Worm (Caenorhabditis elegans): ENCODE results near the gene acl-9.

acl-9 gene

DNA sequence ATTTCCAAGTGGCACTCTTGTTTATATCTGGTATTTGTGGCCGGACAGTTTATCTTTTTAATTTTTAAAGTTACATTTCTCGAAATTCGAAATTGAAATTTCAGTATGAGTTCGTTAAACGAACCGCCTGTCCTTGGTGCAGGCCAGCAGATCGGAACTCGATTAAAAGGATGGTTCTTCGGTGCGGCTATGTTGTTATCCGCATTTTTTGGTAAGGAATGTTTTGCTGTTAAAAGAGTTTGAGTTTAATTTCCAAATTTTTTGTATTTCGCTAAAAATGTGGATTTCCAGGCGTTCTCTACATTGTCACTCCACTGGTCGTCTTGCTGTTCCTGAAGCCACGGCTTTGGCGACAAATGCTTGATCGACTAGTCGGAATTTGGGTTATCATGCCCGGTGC lies at the start of gene acl-9:
Gene acl-9 (plus strand): TSS at position 105 of the 400 bp plus-strand sequence.
- TF ChIP-seq ttx-3 (tag; optimal IDR thresholded peaks at IDR 0.05) (no peak), ztf-16 (tag; optimal IDR thresholded peaks at IDR 0.05) (no peak), dve-1 (tag; optimal IDR thresholded peaks at IDR 0.05) (no peak), dmd-4 (tag; optimal IDR thresholded peaks at IDR 0.05; ENCODE audit: borderline replicate concordance) (no peak), ceh-14 (tag; optimal IDR thresholded peaks at IDR 0.05) (no peak), lim-6 (tag; optimal IDR thresholded peaks at IDR 0.05) (no peak), ceh-34 (tag; optimal IDR thresholded peaks at IDR 0.05) (no peak), odd-2 (tag; optimal IDR thresholded peaks at IDR 0.05) (no peak), ceh-24 (tag; optimal IDR thresholded peaks at IDR 0.05) (no peak), hlh-8 (tag; optimal IDR thresholded peaks at IDR 0.05) (no peak), unc-86 (tag; optimal IDR thresholded peaks at IDR 0.05) (no peak), ceh-6 (GFP tag; optimal IDR thresholded peaks at IDR 0.05) (no peak), ceh-31 (tag; optimal IDR thresholded peaks at IDR 0.05) (no peak), ceh-2 (tag; optimal IDR thresholded peaks at IDR 0.05) (no peak), pax-1 (tag; optimal IDR thresholded peaks at IDR 0.05) (no peak), ceh-45 (GFP tag; IDR thresholded peaks at IDR 0.05) (no peak), fkh-6 (tag; optimal IDR thresholded peaks at IDR 0.05) (no peak)

ce11 chrV:6407587-6407986 lies 45.4 kb upstream of the acl-9 start:
- TF ChIP-seq elt-2 (tag; optimal IDR thresholded peaks at IDR 0.05) (peak; percentile 13), pros-1 (tag; optimal IDR thresholded peaks at IDR 0.05) (no peak), ets-4 (tag; optimal IDR thresholded peaks at IDR 0.05) (no peak), fkh-10 (GFP tag; optimal IDR thresholded peaks at IDR 0.05) (no peak)

DNA sequence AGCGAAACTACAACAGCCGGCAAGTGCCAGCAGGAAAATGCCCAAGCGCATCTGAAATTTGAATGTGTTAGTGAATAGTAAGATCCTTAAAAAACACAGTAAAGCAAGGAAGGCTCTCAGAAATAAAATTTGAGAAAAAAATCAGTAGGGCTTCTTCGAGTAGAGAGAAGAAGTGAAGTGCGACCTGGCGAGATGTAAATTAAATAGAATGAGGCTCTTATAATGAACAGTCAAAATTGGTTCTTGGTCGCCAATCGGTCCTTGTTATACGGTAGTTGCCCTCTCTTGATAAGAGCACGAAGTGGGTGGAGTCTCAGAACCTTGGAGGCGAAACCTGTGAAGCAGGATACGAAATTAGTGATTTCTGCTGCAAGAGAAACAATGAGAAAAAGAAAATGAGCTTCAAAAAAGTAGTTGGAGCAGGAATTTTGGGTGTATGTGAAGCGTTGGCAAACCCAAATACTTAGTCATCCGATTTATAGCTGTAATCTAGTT lies 44.2 kb upstream of the acl-9 start, which contains the start of gene bcf-1:
Gene bcf-1 (minus strand): TSS at position 51 of the 495 bp plus-strand sequence.
- TF ChIP-seq unc-55 (GFP tag; optimal IDR thresholded peaks at IDR 0.05): no peak
- TF ChIP-seq elt-2 (tag; optimal IDR thresholded peaks at IDR 0.05): no peak
- TF ChIP-seq pat-9 (tag; optimal IDR thresholded peaks at IDR 0.05): no peak
- no peak for TF ChIP-seq ref-2 (tag; optimal IDR thresholded peaks at IDR 0.05)
- TF ChIP-seq hlh-8 (tag; optimal IDR thresholded peaks at IDR 0.05): no peak
- no peak for TF ChIP-seq dmd-4 (tag; optimal IDR thresholded peaks at IDR 0.05; ENCODE audit: borderline replicate concordance)
- no peak for TF ChIP-seq T23F11.4 (GFP tag; optimal IDR thresholded peaks at IDR 0.05)
- TF ChIP-seq syd-9 (tag; optimal IDR thresholded peaks at IDR 0.05): no peak
- TF ChIP-seq fkh-10 (GFP tag; optimal IDR thresholded peaks at IDR 0.05): no peak
- no peak for TF ChIP-seq unc-42 (tag; optimal IDR thresholded peaks at IDR 0.05)
- TF ChIP-seq ceh-18 (tag; optimal IDR thresholded peaks at IDR 0.05): no peak
- TF ChIP-seq pqm-1 (tag; optimal IDR thresholded peaks at IDR 0.05): no peak
- no peak for TF ChIP-seq ceh-2 (tag; optimal IDR thresholded peaks at IDR 0.05)
- TF ChIP-seq fax-1 (tag; optimal IDR thresholded peaks at IDR 0.05): no peak
- no peak for TF ChIP-seq pag-3 (tag; optimal IDR thresholded peaks at IDR 0.05; ENCODE audit: borderline replicate concordance)
- no peak for TF ChIP-seq ceh-24 (tag; optimal IDR thresholded peaks at IDR 0.05)
- TF ChIP-seq sox-4 (tag; optimal IDR thresholded peaks at IDR 0.05): no peak
- no peak for TF ChIP-seq ama-1 (optimal IDR thresholded peaks at IDR 0.05)

ce11 chrV:6411161-6411560 lies 41.9 kb upstream of the acl-9 start:
- TF ChIP-seq elt-2 (tag; optimal IDR thresholded peaks at IDR 0.05) (peak; percentile 24), ceh-34 (tag; optimal IDR thresholded peaks at IDR 0.05) (no peak)

DNA sequence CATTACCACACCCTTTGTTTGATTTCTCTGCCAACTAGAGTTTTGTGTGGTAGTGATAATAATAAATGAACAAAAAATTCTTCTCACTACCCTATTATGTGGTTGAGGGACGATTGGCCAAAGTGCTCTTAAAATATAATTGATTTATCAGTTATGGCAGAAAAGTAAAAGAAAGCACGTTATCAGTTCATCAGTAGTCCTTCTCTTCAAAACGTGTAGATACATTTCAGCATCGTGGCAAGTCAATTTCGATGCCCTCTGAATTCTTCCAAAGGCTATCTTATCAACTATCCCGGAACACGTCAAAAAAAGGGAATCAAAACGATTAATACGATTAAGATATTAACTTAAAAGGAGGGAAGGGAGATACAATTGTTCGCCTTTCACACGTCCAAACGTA lies 40.0 kb upstream of the acl-9 start:
- TF ChIP-seq ceh-31 (tag; optimal IDR thresholded peaks at IDR 0.05) (no peak), elt-2 (tag; optimal IDR thresholded peaks at IDR 0.05) (peak; percentile 54)

- TF ChIP-seq unc-3 (GFP tag; conservative IDR thresholded peaks at IDR 0.05) (no peak), unc-3 (tag; optimal IDR thresholded peaks at IDR 0.05) (no peak), ceh-34 (tag; optimal IDR thresholded peaks at IDR 0.05) (no peak), tbx-2 (tag; optimal IDR thresholded peaks at IDR 0.05) (no peak), ceh-18 (tag; optimal IDR thresholded peaks at IDR 0.05) (no peak), fkh-6 (tag; optimal IDR thresholded peaks at IDR 0.05) (no peak), lin-11 (tag; optimal IDR thresholded peaks at IDR 0.05) (no peak), syd-9 (tag; optimal IDR thresholded peaks at IDR 0.05) (no peak), sox-4 (tag; optimal IDR thresholded peaks at IDR 0.05) (no peak), F13H6.1 (tag; optimal IDR thresholded peaks at IDR 0.05) (no peak), K09A11.1 (tag; optimal IDR thresholded peaks at IDR 0.05; ENCODE audit: insufficient read depth) (no peak), ceh-45 (GFP tag; IDR thresholded peaks at IDR 0.05) (no peak), ceh-30 (tag; optimal IDR thresholded peaks at IDR 0.05) (no peak), pha-4 (tag; optimal IDR thresholded peaks at IDR 0.05) (no peak), hlh-6 (tag; optimal IDR thresholded peaks at IDR 0.05) (no peak), ceh-2 (tag; optimal IDR thresholded peaks at IDR 0.05) (no peak), eyg-1 (tag; optimal IDR thresholded peaks at IDR 0.05) (no peak), lim-6 (tag; optimal IDR thresholded peaks at IDR 0.05) (no peak), pros-1 (tag; optimal IDR thresholded peaks at IDR 0.05) (no peak)
These were observed 38.6 kb upstream of the acl-9 start for ce11 chrV:6414469-6414868.
